Worm (Caenorhabditis elegans) whole organism, mixed stage, embryonic: Measurements from ENCODE around the gene srx-129.

Experiments
- M03D4.4 ChIP-seq: sonication (generic microtip); optimal IDR thresholded peaks from 2 replicates; lab custom pipeline; 2017; ENCODE audit warnings: mild to moderate bottlenecking, missing genetic modification characterization, missing compliant biosample characterization
- bed-3 ChIP-seq: fragments of 200-800 bp; sonication (Bioruptor generic); optimal IDR thresholded peaks from 3 replicates; lab custom pipeline; 2018; ENCODE audit warnings: mild to moderate bottlenecking, missing genetic modification characterization, moderate library complexity, missing compliant biosample characterization
- blmp-1 ChIP-seq: fragments of 150-350 bp; optimal IDR thresholded peaks from 2 replicates; lab custom pipeline; 2014; ENCODE audit warnings: missing biosample characterization, missing genetic modification characterization
- ceh-39 ChIP-seq: fragments of 150-350 bp; optimal IDR thresholded peaks from 2 replicates; lab custom pipeline; 2014; ENCODE audit warnings: missing biosample characterization, missing genetic modification characterization
- ceh-43 ChIP-seq: fragments of 200-800 bp; sonication (Bioruptor generic); optimal IDR thresholded peaks from 2 replicates; lab custom pipeline; 2018; ENCODE audit warnings: mild to moderate bottlenecking, missing genetic modification characterization, moderate library complexity, missing compliant biosample characterization
- ceh-83 ChIP-seq: fragments of 200-800 bp; sonication (Bioruptor generic); optimal IDR thresholded peaks from 2 replicates; lab custom pipeline; 2018; ENCODE audit warnings: mild to moderate bottlenecking, missing genetic modification characterization, missing compliant biosample characterization
- ces-1 ChIP-seq: fragments of 150-350 bp; optimal IDR thresholded peaks from 2 replicates; lab custom pipeline; 2014; ENCODE audit warnings: missing biosample characterization, missing genetic modification reagents, missing genetic modification characterization
- cnd-1 ChIP-seq: fragments of 200-800 bp; sonication (Bioruptor generic); optimal IDR thresholded peaks from 2 replicates; lab custom pipeline; 2018; ENCODE audit warnings: mild to moderate bottlenecking, missing genetic modification characterization, missing compliant biosample characterization
- drap-1 ChIP-seq: fragments of 200-800 bp; sonication (Bioruptor generic); optimal IDR thresholded peaks from 3 replicates; lab custom pipeline; 2018; ENCODE audit warnings: mild to moderate bottlenecking, missing genetic modification characterization, missing compliant biosample characterization
- elt-1 ChIP-seq: sonication (generic microtip); optimal IDR thresholded peaks from 2 replicates; lab custom pipeline; 2017; ENCODE audit warnings: missing genetic modification characterization, mild to moderate bottlenecking, missing compliant biosample characterization, antibody characterized with exemption, moderate library complexity, borderline replicate concordance; ENCODE audit not compliant: insufficient read depth
- elt-3 ChIP-seq: fragments of 150-350 bp; optimal IDR thresholded peaks from 2 replicates; lab custom pipeline; 2014; ENCODE audit warnings: missing biosample characterization, missing genetic modification characterization
- flh-1 ChIP-seq: fragments of 200-800 bp; sonication (Bioruptor generic); optimal IDR thresholded peaks from 2 replicates; lab custom pipeline; 2018; ENCODE audit warnings: mild to moderate bottlenecking, missing genetic modification characterization, moderate library complexity, missing compliant biosample characterization
- ham-2 ChIP-seq: fragments of 200-800 bp; sonication (Bioruptor generic); optimal IDR thresholded peaks from 2 replicates; lab custom pipeline; 2018; ENCODE audit warnings: mild to moderate bottlenecking, missing genetic modification characterization, missing compliant biosample characterization
- hlh-1 ChIP-seq: fragments of 150-350 bp; optimal IDR thresholded peaks from 2 replicates; lab custom pipeline; 2014; ENCODE audit warnings: missing biosample characterization, missing genetic modification reagents, missing genetic modification characterization
- lin-13 ChIP-seq: fragments of 150-350 bp; optimal IDR thresholded peaks from 2 replicates; lab custom pipeline; 2014; ENCODE audit warnings: missing biosample characterization, missing genetic modification characterization
- lin-32 ChIP-seq: fragments of 200-800 bp; sonication (Bioruptor generic); optimal IDR thresholded peaks from 2 replicates; lab custom pipeline; 2018; ENCODE audit warnings: mild to moderate bottlenecking, missing genetic modification characterization, missing compliant biosample characterization
- lsy-2 ChIP-seq: fragments of 150-350 bp; optimal IDR thresholded peaks from 2 replicates; lab custom pipeline; 2014; ENCODE audit warnings: missing biosample characterization, missing genetic modification characterization
- mab-5 ChIP-seq: fragments of 150-350 bp; optimal IDR thresholded peaks from 2 replicates; lab custom pipeline; 2014; ENCODE audit warnings: missing biosample characterization, missing genetic modification characterization
- mep-1 ChIP-seq: fragments of 150-350 bp; optimal IDR thresholded peaks from 2 replicates; lab custom pipeline; 2017; ENCODE audit warnings: missing biosample characterization, missing genetic modification reagents, missing genetic modification characterization, inconsistent platforms
- mls-2 ChIP-seq: sonication (generic microtip); optimal IDR thresholded peaks from 2 replicates; lab custom pipeline; 2016; ENCODE audit warnings: mild to moderate bottlenecking, missing genetic modification characterization, moderate library complexity, missing compliant biosample characterization
- nhr-12 ChIP-seq: fragments of 150-350 bp; optimal IDR thresholded peaks from 2 replicates; lab custom pipeline; 2014; ENCODE audit warnings: missing biosample characterization, missing genetic modification characterization
- nhr-2 ChIP-seq: fragments of 150-350 bp; optimal IDR thresholded peaks from 2 replicates; lab custom pipeline; 2014; ENCODE audit warnings: missing biosample characterization, missing genetic modification characterization
- nhr-237 ChIP-seq: fragments of 150-350 bp; optimal IDR thresholded peaks from 2 replicates; lab custom pipeline; 2014; ENCODE audit warnings: missing biosample characterization, missing genetic modification characterization
- nhr-28 ChIP-seq: fragments of 150-350 bp; optimal IDR thresholded peaks from 2 replicates; lab custom pipeline; 2014; ENCODE audit warnings: missing biosample characterization, missing genetic modification characterization
- nhr-76 ChIP-seq: sonication (generic microtip); optimal IDR thresholded peaks from 2 replicates; lab custom pipeline; 2017; ENCODE audit warnings: missing biosample characterization, missing genetic modification characterization
- pha-4 ChIP-seq: fragments of 150-350 bp; optimal IDR thresholded peaks from 2 replicates; lab custom pipeline; 2018; ENCODE audit warnings: missing biosample characterization, missing genetic modification reagents, missing genetic modification characterization
- sem-2 ChIP-seq: fragments of 200-800 bp; sonication (Bioruptor generic); optimal IDR thresholded peaks from 2 replicates; lab custom pipeline; 2018; ENCODE audit warnings: mild to moderate bottlenecking, missing genetic modification characterization, missing compliant biosample characterization
- snpc-4 ChIP-seq: fragments of 150-350 bp; optimal IDR thresholded peaks from 2 replicates; lab custom pipeline; 2014; ENCODE audit warnings: missing biosample characterization, missing genetic modification characterization
- sptf-1 ChIP-seq: sonication (generic microtip); optimal IDR thresholded peaks from 2 replicates; lab custom pipeline; 2017; ENCODE audit warnings: mild to moderate bottlenecking, missing genetic modification characterization, moderate library complexity, missing compliant biosample characterization
- tbx-8 ChIP-seq: fragments of 200-800 bp; sonication (Bioruptor generic); optimal IDR thresholded peaks from 2 replicates; lab custom pipeline; 2018; ENCODE audit warnings: mild to moderate bottlenecking, missing genetic modification characterization, moderate library complexity, missing compliant biosample characterization
- unc-120 ChIP-seq: sonication (generic microtip); optimal IDR thresholded peaks from 2 replicates; lab custom pipeline; 2017; ENCODE audit warnings: missing genetic modification characterization, missing compliant biosample characterization; ENCODE audit not compliant: poor library complexity, severe bottlenecking
- unc-39 ChIP-seq: fragments of 150-350 bp; optimal IDR thresholded peaks from 2 replicates; lab custom pipeline; 2014; ENCODE audit warnings: missing biosample characterization, missing genetic modification characterization
- unc-62 ChIP-seq: fragments of 150-350 bp; optimal IDR thresholded peaks from 2 replicates; lab custom pipeline; 2014; ENCODE audit warnings: missing biosample characterization, missing genetic modification reagents, missing genetic modification characterization
- zip-8 ChIP-seq: fragments of 150-350 bp; optimal IDR thresholded peaks from 2 replicates; lab custom pipeline; 2014; ENCODE audit warnings: missing biosample characterization, missing genetic modification characterization
- ztf-11 ChIP-seq: fragments of 150-350 bp; optimal IDR thresholded peaks from 2 replicates; lab custom pipeline; 2014; ENCODE audit warnings: missing biosample characterization, missing genetic modification characterization

Gene srx-129

DNA sequence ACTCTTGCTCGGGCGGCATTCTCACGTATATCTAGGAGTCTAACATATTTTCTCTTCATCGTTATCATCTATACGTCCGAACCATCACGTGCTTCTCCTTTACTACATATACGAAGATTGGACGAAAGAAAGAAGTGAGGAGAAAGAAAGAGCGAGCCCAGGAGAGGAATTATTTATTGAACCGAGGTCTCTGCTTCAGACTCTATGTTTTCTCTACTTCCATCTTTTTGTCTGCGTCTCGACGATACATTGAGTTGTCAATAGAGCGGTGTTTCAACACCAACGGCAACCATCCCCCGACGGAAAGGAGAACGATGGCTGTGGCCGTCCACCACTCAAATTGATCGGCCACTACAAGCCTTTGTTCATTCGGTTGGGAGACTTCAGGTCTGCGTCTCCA lies 44.7 kb upstream of the srx-129 start:
- no peak for TF ChIP-seq blmp-1 (tag; lab: Kevin White, UChicago)
- TF ChIP-seq unc-120 = peak; percentile 91
- TF ChIP-seq drap-1 (GFP tag; lab: Kevin White, UChicago) = peak; percentile 43
- peak; percentile 97 for TF ChIP-seq pha-4
- no peak for TF ChIP-seq nhr-12 (tag; lab: Kevin White, UChicago)
- peak; percentile 93 for TF ChIP-seq nhr-2 (tag; lab: Kevin White, UChicago)
- no peak for TF ChIP-seq tbx-8 (GFP tag; lab: Kevin White, UChicago)
- TF ChIP-seq M03D4.4 (tag; lab: Kevin White, UChicago) = no peak
- TF ChIP-seq nhr-76 (tag; lab: Kevin White, UChicago) = no peak
- no peak for TF ChIP-seq elt-3 (tag; lab: Kevin White, UChicago)
- TF ChIP-seq bed-3 (GFP tag; lab: Kevin White, UChicago) = no peak
- TF ChIP-seq mab-5 = no peak
- peak; percentile 82 for TF ChIP-seq nhr-237 (tag; lab: Kevin White, UChicago)
- TF ChIP-seq zip-8 (tag; lab: Kevin White, UChicago) = no peak
- peak; percentile 85 for TF ChIP-seq mls-2 (tag; lab: Kevin White, UChicago)
- no peak for TF ChIP-seq flh-1
- TF ChIP-seq lin-13 (tag; lab: Kevin White, UChicago) = peak; percentile 78
- TF ChIP-seq ceh-43 (GFP tag; lab: Kevin White, UChicago) = peak; percentile 24
- peak; percentile 59 for TF ChIP-seq ces-1 (GFP tag; lab: Kevin White, UChicago)
- no peak for TF ChIP-seq nhr-28 (tag; lab: Kevin White, UChicago)
- TF ChIP-seq sem-2 = no peak
- TF ChIP-seq sptf-1 (tag; lab: Kevin White, UChicago) = peak; percentile 38
- TF ChIP-seq unc-39 (tag; lab: Kevin White, UChicago) = no peak
- TF ChIP-seq hlh-1 (tag; lab: Kevin White, UChicago) = peak; percentile 47
- TF ChIP-seq unc-62 = peak; percentile 94
- peak; percentile 75 for TF ChIP-seq lsy-2 (tag; lab: Kevin White, UChicago)
- TF ChIP-seq ztf-11 (tag; lab: Kevin White, UChicago) = no peak
- peak; percentile 81 for TF ChIP-seq mep-1 (tag; lab: Kevin White, UChicago)
- TF ChIP-seq snpc-4 (tag; lab: Kevin White, UChicago) = no peak
- no peak for TF ChIP-seq ham-2
- TF ChIP-seq ceh-83 = no peak
- TF ChIP-seq cnd-1 (tag; lab: Kevin White, UChicago) = peak; percentile 9
- TF ChIP-seq elt-1 = no peak
- TF ChIP-seq lin-32 (GFP tag; lab: Kevin White, UChicago) = no peak
- TF ChIP-seq ceh-39 = peak; percentile 36

DNA sequence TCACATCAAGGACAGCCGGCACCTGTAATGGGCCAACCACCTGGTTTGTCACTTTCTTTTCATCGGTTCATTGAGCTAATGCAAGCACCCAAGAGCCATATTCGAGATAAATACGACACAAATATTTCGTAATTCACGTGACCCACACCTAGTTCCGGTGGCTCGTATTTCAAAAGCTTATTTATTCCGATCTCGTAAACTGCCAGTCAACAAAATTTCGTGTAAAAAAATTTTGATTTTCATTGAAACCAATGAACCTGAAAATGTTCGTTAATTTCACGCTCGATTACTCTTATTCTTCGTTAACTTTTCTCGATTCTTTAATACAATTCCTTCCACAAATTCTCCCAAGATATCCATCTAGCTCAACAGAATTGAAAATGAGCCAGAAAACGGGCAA lies 43.9 kb upstream of the srx-129 start:
- TF ChIP-seq elt-1 (no peak), unc-39 (tag; lab: Kevin White, UChicago) (no peak), nhr-76 (tag; lab: Kevin White, UChicago) (no peak), unc-120 (no peak), M03D4.4 (tag; lab: Kevin White, UChicago) (no peak), hlh-1 (tag; lab: Kevin White, UChicago) (no peak), ham-2 (no peak), mep-1 (tag; lab: Kevin White, UChicago) (no peak), lin-13 (tag; lab: Kevin White, UChicago) (no peak), unc-62 (no peak), lin-32 (GFP tag; lab: Kevin White, UChicago) (no peak), lsy-2 (tag; lab: Kevin White, UChicago) (no peak), nhr-28 (tag; lab: Kevin White, UChicago) (no peak), bed-3 (GFP tag; lab: Kevin White, UChicago) (no peak), pha-4 (no peak), mab-5 (no peak), sptf-1 (tag; lab: Kevin White, UChicago) (no peak), nhr-12 (tag; lab: Kevin White, UChicago) (no peak), ztf-11 (tag; lab: Kevin White, UChicago) (no peak)
- TF ChIP-seq, all 35 proteins: peak for 0

DNA sequence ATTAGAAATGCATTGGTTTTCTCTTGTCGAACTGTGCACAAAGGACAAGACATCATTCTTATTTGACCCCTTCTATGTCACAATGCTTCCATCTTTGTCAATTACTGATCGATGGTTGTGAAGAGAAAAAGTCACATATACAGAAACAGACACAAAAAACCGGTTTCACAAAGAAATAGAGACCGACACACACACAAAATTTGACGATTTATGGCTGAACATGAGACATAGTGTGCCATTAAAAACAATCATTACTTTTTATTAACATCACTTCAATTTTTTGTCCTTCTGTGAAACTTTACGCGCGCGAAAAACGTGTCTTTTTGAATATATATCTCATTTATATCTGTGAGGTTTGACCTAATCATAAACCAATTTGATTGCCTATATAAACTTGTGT lies 43.5 kb upstream of the srx-129 start:
- TF ChIP-seq ceh-39 = no peak
- no peak for TF ChIP-seq ztf-11 (tag; lab: Kevin White, UChicago)
- no peak for TF ChIP-seq sem-2
- no peak for TF ChIP-seq nhr-12 (tag; lab: Kevin White, UChicago)
- no peak for TF ChIP-seq unc-62
- no peak for TF ChIP-seq sptf-1 (tag; lab: Kevin White, UChicago)
- TF ChIP-seq elt-1 = no peak
- no peak for TF ChIP-seq zip-8 (tag; lab: Kevin White, UChicago)
- TF ChIP-seq snpc-4 (tag; lab: Kevin White, UChicago) = no peak
- TF ChIP-seq blmp-1 (tag; lab: Kevin White, UChicago) = no peak
- TF ChIP-seq M03D4.4 (tag; lab: Kevin White, UChicago) = no peak
- no peak for TF ChIP-seq lin-13 (tag; lab: Kevin White, UChicago)
- TF ChIP-seq nhr-237 (tag; lab: Kevin White, UChicago) = no peak
- TF ChIP-seq unc-39 (tag; lab: Kevin White, UChicago) = no peak
- TF ChIP-seq ces-1 (GFP tag; lab: Kevin White, UChicago) = no peak
- no peak for TF ChIP-seq elt-3 (tag; lab: Kevin White, UChicago)
- no peak for TF ChIP-seq nhr-2 (tag; lab: Kevin White, UChicago)
- TF ChIP-seq mls-2 (tag; lab: Kevin White, UChicago) = no peak
- no peak for TF ChIP-seq pha-4
- TF ChIP-seq hlh-1 (tag; lab: Kevin White, UChicago) = no peak
